Worm (Caenorhabditis elegans) whole organism, L1 larva: ENCODE data around the gene tag-89.
A peak's percentile ranks its signal among the peaks of the same experiment; 100 is the strongest.

Source experiments
- C16A3.4 ChIP-seq: fragments of 150-350 bp; optimal IDR thresholded peaks from 2 replicates; lab custom pipeline; 2014; ENCODE audit warnings: missing biosample characterization, missing genetic modification characterization
- egl-27 ChIP-seq, 2 experiments: fragments of 150-350 bp in 1 of 2; sonication (generic microtip); optimal IDR thresholded peaks; 3 replicates each; lab custom pipeline; 2017 to 2018; ENCODE audit warnings: missing biosample characterization in 2 of 2, missing genetic modification characterization in 2 of 2, missing genetic modification reagents in 2 of 2
- fkh-10 ChIP-seq: sonication (generic microtip); optimal IDR thresholded peaks from 2 replicates; lab custom pipeline; 2017; ENCODE audit warnings: missing biosample characterization, missing genetic modification reagents, missing genetic modification characterization
- jun-1 ChIP-seq: fragments of 150-350 bp; optimal IDR thresholded peaks from 2 replicates; lab custom pipeline; 2014; ENCODE audit warnings: missing biosample characterization, missing genetic modification reagents, missing genetic modification characterization
- lin-13 ChIP-seq: fragments of 150-350 bp; optimal IDR thresholded peaks from 2 replicates; lab custom pipeline; 2014; ENCODE audit warnings: missing biosample characterization, missing genetic modification reagents, missing genetic modification characterization
- lsy-2 ChIP-seq, 2 experiments: fragments of 150-350 bp; optimal IDR thresholded peaks; 2 replicates each; lab custom pipeline; 2014; ENCODE audit warnings: missing biosample characterization in 2 of 2, missing genetic modification characterization in 2 of 2
- mdl-1 ChIP-seq, 2 experiments: fragments of 150-350 bp; optimal IDR thresholded peaks; 2 replicates each; lab custom pipeline; 2014 to 2017; ENCODE audit warnings: missing biosample characterization in 2 of 2, missing genetic modification characterization in 2 of 2, inconsistent platforms in 1 of 2
- mep-1 ChIP-seq: fragments of 150-350 bp; optimal IDR thresholded peaks from 2 replicates; lab custom pipeline; 2014; ENCODE audit warnings: missing biosample characterization, missing genetic modification characterization
- nhr-71 ChIP-seq: sonication (generic microtip); optimal IDR thresholded peaks from 2 replicates; lab custom pipeline; 2016; ENCODE audit warnings: mild to moderate bottlenecking, missing genetic modification characterization, moderate library complexity, missing compliant biosample characterization
- nhr-77 ChIP-seq: fragments of 150-350 bp; optimal IDR thresholded peaks from 2 replicates; lab custom pipeline; 2014; ENCODE audit warnings: missing biosample characterization, missing genetic modification characterization
- pqm-1 ChIP-seq: sonication (generic microtip); optimal IDR thresholded peaks from 3 replicates; lab custom pipeline; 2017; ENCODE audit warnings: missing biosample characterization, missing genetic modification characterization

DNA sequence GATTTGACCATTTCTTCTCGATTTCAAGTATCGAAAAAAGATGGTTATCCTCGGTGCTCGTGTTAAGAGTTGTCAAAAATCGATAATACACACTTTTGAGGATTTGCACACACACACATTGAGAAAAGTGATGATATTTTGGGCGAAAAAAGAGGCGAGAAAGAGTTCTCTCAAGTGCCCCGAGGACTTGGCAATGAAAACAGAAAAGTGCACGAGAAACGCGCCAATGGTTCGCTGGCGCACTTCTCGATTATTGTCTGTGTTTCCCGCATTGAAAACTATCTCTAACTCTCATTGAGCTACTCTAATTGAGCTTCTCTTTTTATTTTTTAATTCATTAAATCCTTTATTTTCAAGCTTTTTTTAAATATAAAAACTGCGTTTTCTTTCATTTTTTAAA is 39.4 kb downstream of the tag-89 start:
- TF ChIP-seq nhr-71: peak; percentile 86
- TF ChIP-seq egl-27 (tag; optimal IDR thresholded peaks at IDR 0.05; lab: Kevin White, UChicago): no peak
- TF ChIP-seq lin-13 (GFP tag; lab: Kevin White, UChicago): peak; percentile 45
- peak; percentile 57 for TF ChIP-seq fkh-10 (GFP tag; lab: Kevin White, UChicago)
- peak; percentile 45 for TF ChIP-seq jun-1 (tag; lab: Kevin White, UChicago)
- peak; percentile 88 for TF ChIP-seq mep-1 (tag; lab: Kevin White, UChicago)
- peak; percentile 38 for TF ChIP-seq C16A3.4 (tag; lab: Kevin White, UChicago)
- peak in 1 of 2 experiments; percentile 43 for TF ChIP-seq mdl-1 (tag; optimal IDR thresholded peaks at IDR 0.05; lab: Kevin White, UChicago)
- no peak for TF ChIP-seq pqm-1
- peak; percentile 42 for TF ChIP-seq nhr-77
- TF ChIP-seq lsy-2 (tag; optimal IDR thresholded peaks at IDR 0.05; lab: Kevin White, UChicago): peak; percentile 76 to 84
